Fruit fly (Drosophila melanogaster): ENCODE results near the gene Kebab.

Kebab gene

dm6 chr2L:2010335-2011061 is 34.8 kb upstream of the Kebab start:
- TF ChIP-seq Myc (optimal IDR thresholded peaks at IDR 0.05) (no peak), Hnf4 (GFP tag; optimal IDR thresholded peaks at IDR 0.05) (peak; percentile 1)

- TF ChIP-seq dmrt93B (GFP tag; optimal IDR thresholded peaks at IDR 0.05) (no peak), N (GFP tag; optimal IDR thresholded peaks at IDR 0.05) (no peak), Vsx2 (GFP tag; optimal IDR thresholded peaks at IDR 0.05; ENCODE audit: partially characterized antibody) (no peak), Abd-B (GFP tag; optimal IDR thresholded peaks at IDR 0.05) (no peak), woc (GFP tag; optimal IDR thresholded peaks at IDR 0.05) (no peak), psq (GFP tag; optimal IDR thresholded peaks at IDR 0.05) (no peak)
Measured at dm6 chr2L:2011430-2011829, 33.9 kb upstream of the Kebab start.

dm6 chr2L:2013057-2013456 is 32.2 kb upstream of the Kebab start:
- TF ChIP-seq OdsH (GFP tag; optimal IDR thresholded peaks at IDR 0.05): no peak
- TF ChIP-seq dmrt93B (GFP tag; optimal IDR thresholded peaks at IDR 0.05): no peak
- no peak for TF ChIP-seq Myc (optimal IDR thresholded peaks at IDR 0.05)

DNA sequence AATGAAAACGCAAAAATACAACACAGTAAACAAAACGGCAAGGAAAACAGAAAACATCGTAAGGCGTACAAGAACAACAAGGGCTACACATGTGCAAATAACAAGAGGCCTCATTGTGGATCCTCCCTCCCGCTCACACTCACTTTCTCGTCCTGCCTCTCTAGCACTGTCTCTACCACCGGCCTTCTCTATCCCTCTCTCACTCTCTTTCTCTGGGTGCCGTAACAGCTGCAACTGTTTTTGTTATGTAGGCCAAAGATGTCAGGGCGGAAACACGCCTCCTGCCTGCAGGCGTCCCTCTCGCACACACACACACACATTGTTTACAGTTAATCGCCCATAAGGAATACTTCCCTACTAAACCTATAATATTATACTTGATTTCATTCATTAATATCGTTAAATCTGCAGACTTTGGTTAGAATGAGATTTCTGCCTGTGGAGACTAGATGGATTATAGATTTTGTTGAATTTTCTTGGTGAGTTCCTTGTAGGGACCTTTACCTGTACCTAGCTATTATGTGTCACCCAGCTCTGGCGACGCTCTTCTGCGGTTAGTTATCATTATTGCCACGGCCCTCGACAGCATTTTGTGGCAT is 31.4 kb upstream of the Kebab start:
- no peak for TF ChIP-seq sage (GFP tag; optimal IDR thresholded peaks at IDR 0.05)
- no peak for TF ChIP-seq dl (GFP tag; optimal IDR thresholded peaks at IDR 0.05; ENCODE audit: insufficient read depth in 1 of 2, partially characterized antibody in 2 of 2)
- TF ChIP-seq foxo (GFP tag; optimal IDR thresholded peaks at IDR 0.05): no peak
- TF ChIP-seq GATAd (GFP tag; optimal IDR thresholded peaks at IDR 0.05): no peak
- no peak for TF ChIP-seq Dif (GFP tag; optimal IDR thresholded peaks at IDR 0.05; ENCODE audit: partially characterized antibody)
- TF ChIP-seq CG32264 (GFP tag; optimal IDR thresholded peaks at IDR 0.05): no peak
- TF ChIP-seq ey (GFP tag; optimal IDR thresholded peaks at IDR 0.05): no peak

DNA sequence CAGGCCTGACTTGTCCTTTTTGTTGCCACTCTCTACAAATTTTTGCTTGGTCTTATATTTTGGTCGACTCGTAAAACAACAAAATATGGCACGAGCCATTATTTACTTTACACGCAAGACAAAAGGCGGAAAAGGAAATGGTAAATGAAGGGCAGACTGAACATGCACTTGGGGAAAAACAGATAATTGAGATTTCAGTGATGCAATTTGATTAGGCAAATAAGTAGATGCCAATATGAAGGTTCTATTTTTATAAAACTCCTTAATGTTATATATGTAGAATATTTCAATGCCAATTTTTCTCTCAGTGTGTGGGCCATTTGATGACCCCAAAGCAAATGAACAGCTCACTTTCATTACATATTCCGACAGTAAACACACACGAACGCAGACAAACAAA is 30.1 kb upstream of the Kebab start:
- TF ChIP-seq h (GFP tag; optimal IDR thresholded peaks at IDR 0.05) (no peak), psq (GFP tag; optimal IDR thresholded peaks at IDR 0.05) (no peak), Hr78 (GFP tag; optimal IDR thresholded peaks at IDR 0.05) (no peak), Hnf4 (GFP tag; optimal IDR thresholded peaks at IDR 0.05) (no peak), dl (GFP tag; optimal IDR thresholded peaks at IDR 0.05; ENCODE audit: insufficient read depth in 1 of 2, partially characterized antibody in 2 of 2) (no peak), br (GFP tag; optimal IDR thresholded peaks at IDR 0.05) (no peak), foxo (GFP tag; optimal IDR thresholded peaks at IDR 0.05) (no peak), pan (optimal IDR thresholded peaks at IDR 0.05) (no peak), Vsx2 (GFP tag; optimal IDR thresholded peaks at IDR 0.05; ENCODE audit: partially characterized antibody) (no peak), Dif (GFP tag; optimal IDR thresholded peaks at IDR 0.05; ENCODE audit: partially characterized antibody) (no peak), GATAd (GFP tag; optimal IDR thresholded peaks at IDR 0.05) (no peak), CG32264 (GFP tag; optimal IDR thresholded peaks at IDR 0.05) (no peak), Mio (GFP tag; optimal IDR thresholded peaks at IDR 0.05) (no peak)

dm6 chr2L:2022823-2023222 is 22.5 kb upstream of the Kebab start:
- TF ChIP-seq Dif (GFP tag; optimal IDR thresholded peaks at IDR 0.05; ENCODE audit: partially characterized antibody): no peak
- no peak for TF ChIP-seq Jra (GFP tag; optimal IDR thresholded peaks at IDR 0.05)
- no peak for TF ChIP-seq usp (GFP tag; optimal IDR thresholded peaks at IDR 0.05)
- TF ChIP-seq Hnf4 (GFP tag; optimal IDR thresholded peaks at IDR 0.05): no peak
- TF ChIP-seq Rel (GFP tag; optimal IDR thresholded peaks at IDR 0.05): no peak
- TF ChIP-seq Rel (tag; optimal IDR thresholded peaks at IDR 0.05): no peak
- no peak for TF ChIP-seq N (GFP tag; optimal IDR thresholded peaks at IDR 0.05)
- no peak for TF ChIP-seq dl (GFP tag; optimal IDR thresholded peaks at IDR 0.05; ENCODE audit: insufficient read depth in 1 of 2, partially characterized antibody in 2 of 2)
- TF ChIP-seq lola (GFP tag; optimal IDR thresholded peaks at IDR 0.05): no peak
- no peak for TF ChIP-seq Myc (optimal IDR thresholded peaks at IDR 0.05)
- TF ChIP-seq dmrt93B (GFP tag; optimal IDR thresholded peaks at IDR 0.05): no peak
- no peak for TF ChIP-seq ey (GFP tag; optimal IDR thresholded peaks at IDR 0.05)
- TF ChIP-seq h (GFP tag; optimal IDR thresholded peaks at IDR 0.05): no peak
- no peak for TF ChIP-seq br (GFP tag; optimal IDR thresholded peaks at IDR 0.05)
- TF ChIP-seq woc (GFP tag; optimal IDR thresholded peaks at IDR 0.05): no peak
- no peak for TF ChIP-seq Sp1 (GFP tag; optimal IDR thresholded peaks at IDR 0.05)
- TF ChIP-seq foxo (GFP tag; optimal IDR thresholded peaks at IDR 0.05): no peak

All from whole organism, wandering third instar larva.